Fruit fly (Drosophila melanogaster): ENCODE measurements around the gene Ect3.

Ect3 gene

dm6 chr3R:12010202-12010824 lies 11.2 kb downstream of the Ect3 start, which contains the start of the genes KLHL18 and GCC185 (continued):
- TF ChIP-seq Eip93F (GFP tag; optimal IDR thresholded peaks at IDR 0.05) (peak; percentile 12), CG11762 (GFP tag; optimal IDR thresholded peaks at IDR 0.05; ENCODE audit: insufficient read depth) (peak; percentile 59), achi (GFP tag; optimal IDR thresholded peaks at IDR 0.05) (peak; percentile 77), eg (GFP tag; IDR thresholded peaks at IDR 0.05) (peak; percentile 73), CG6792 (GFP tag; optimal IDR thresholded peaks at IDR 0.05) (peak; percentile 67), Met (GFP tag; optimal IDR thresholded peaks at IDR 0.05) (peak; percentile 73), CG6163 (GFP tag; IDR thresholded peaks at IDR 0.05) (no peak; the same call in 2 of the 3 replicates), CG15336 (GFP tag; IDR thresholded peaks at IDR 0.05) (no peak), CG11294 (GFP tag; IDR thresholded peaks at IDR 0.05) (peak; percentile 35; the same call in 1 of the 2 replicates)

dm6 chr3R:12016828-12017280 lies 17.8 kb downstream of the Ect3 start, which contains the start of the genes DCAF12 and Spt3:
DCAF12 (minus strand) TSS chr3R:12017031.
Spt3 (plus strand) TSS chr3R:12017156.
- TF ChIP-seq net (GFP tag; optimal IDR thresholded peaks at IDR 0.05) (no peak), CG6854 (GFP tag; optimal IDR thresholded peaks at IDR 0.05) (no peak), CG7368 (GFP tag; optimal IDR thresholded peaks at IDR 0.05) (no peak), Smox (GFP tag; optimal IDR thresholded peaks at IDR 0.05) (no peak), Eip93F (GFP tag; optimal IDR thresholded peaks at IDR 0.05) (no peak), CG6808 (GFP tag; optimal IDR thresholded peaks at IDR 0.05) (no peak), CG16779 (tag; optimal IDR thresholded peaks at IDR 0.05) (no peak), Ets21C (GFP tag; optimal IDR thresholded peaks at IDR 0.05) (no peak), CG6792 (GFP tag; optimal IDR thresholded peaks at IDR 0.05) (no peak), Hr38 (GFP tag; optimal IDR thresholded peaks at IDR 0.05) (no peak), Eip75B (GFP tag; optimal IDR thresholded peaks at IDR 0.05) (no peak), Lpt (GFP tag; optimal IDR thresholded peaks at IDR 0.05) (no peak), Sox102F (GFP tag; optimal IDR thresholded peaks at IDR 0.05) (no peak), topi (GFP tag; optimal IDR thresholded peaks at IDR 0.05) (no peak), CG9139 (GFP tag; optimal IDR thresholded peaks at IDR 0.05) (no peak), svp (GFP tag) (peak; percentile 55), CG4318 (GFP tag; optimal IDR thresholded peaks at IDR 0.05) (no peak), CG10669 (GFP tag; optimal IDR thresholded peaks at IDR 0.05) (no peak), CG1621 (tag; optimal IDR thresholded peaks at IDR 0.05) (peak; percentile 94), pdm3 (GFP tag; optimal IDR thresholded peaks at IDR 0.05) (no peak), fd59A (GFP tag; optimal IDR thresholded peaks at IDR 0.05) (no peak), Eip78C (GFP tag) (no peak), salr (GFP tag; optimal IDR thresholded peaks at IDR 0.05) (no peak), CG3032 (tag; optimal IDR thresholded peaks at IDR 0.05) (peak; percentile 69), CG11762 (GFP tag; optimal IDR thresholded peaks at IDR 0.05; ENCODE audit: insufficient read depth) (no peak), lz (GFP tag; optimal IDR thresholded peaks at IDR 0.05) (peak; percentile 30), ss (GFP tag; optimal IDR thresholded peaks at IDR 0.05) (no peak), CG31627 (GFP tag; optimal IDR thresholded peaks at IDR 0.05) (no peak), Gug (GFP tag; IDR thresholded peaks at IDR 0.05) (0 out of 2 replicates have a peak, but pooled peaks have one; percentile 23), CG11294 (GFP tag; IDR thresholded peaks at IDR 0.05) (no peak; the same call in 1 of the 2 replicates), CG6276 (GFP tag; optimal IDR thresholded peaks at IDR 0.05) (no peak), CG10631 (GFP tag; optimal IDR thresholded peaks at IDR 0.05) (peak; percentile 64), CG3919 (GFP tag; optimal IDR thresholded peaks at IDR 0.05) (no peak), CG32006 (GFP tag; optimal IDR thresholded peaks at IDR 0.05) (no peak), CG6163 (GFP tag; IDR thresholded peaks at IDR 0.05) (no peak), dsx (GFP tag; optimal IDR thresholded peaks at IDR 0.05; ENCODE audit: poor library complexity, severe bottlenecking) (peak; percentile 69), esn (GFP tag; optimal IDR thresholded peaks at IDR 0.05) (peak; percentile 46), acj6 (GFP tag; optimal IDR thresholded peaks at IDR 0.05) (no peak), Blimp-1 (GFP tag; optimal IDR thresholded peaks at IDR 0.05) (no peak), CG8119 (GFP tag; IDR thresholded peaks at IDR 0.05) (no peak), OdsH (GFP tag; optimal IDR thresholded peaks at IDR 0.05) (no peak), Sox15 (GFP tag; optimal IDR thresholded peaks at IDR 0.05) (no peak), CG15336 (GFP tag; IDR thresholded peaks at IDR 0.05) (no peak), fd85E (GFP tag; optimal IDR thresholded peaks at IDR 0.05) (no peak), Hr4 (GFP tag; optimal IDR thresholded peaks at IDR 0.05) (no peak)

Measured in whole organism, prepupa.